Fruit fly (Drosophila melanogaster): ENCODE results near the gene nwk.

nwk gene

DNA sequence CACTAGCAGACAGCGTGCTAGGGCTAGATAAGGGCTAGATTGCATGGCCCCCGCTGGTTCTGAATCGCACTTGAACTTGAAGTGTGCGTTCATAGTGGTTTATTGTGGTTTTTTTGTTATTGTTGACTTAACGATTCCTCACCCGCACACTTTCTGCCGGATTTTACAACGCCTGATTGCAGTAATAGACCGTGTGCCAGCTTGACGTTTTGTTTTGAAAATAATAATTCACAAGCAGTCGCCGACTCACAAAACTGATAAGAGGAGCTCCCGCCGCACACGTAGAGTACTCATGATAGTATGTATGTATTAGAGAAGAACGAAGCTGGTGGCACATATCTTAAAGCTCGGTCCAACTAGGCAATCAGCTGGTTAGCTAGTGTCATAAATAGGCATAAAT lies 42.0 kb upstream of the nwk start:
- TF ChIP-seq Rel (GFP tag; optimal IDR thresholded peaks at IDR 0.05) = no peak
- peak; percentile 25 for TF ChIP-seq Rel (tag; optimal IDR thresholded peaks at IDR 0.05)
- TF ChIP-seq Hr83 (GFP tag; optimal IDR thresholded peaks at IDR 0.05; ENCODE audit: poor library complexity, severe bottlenecking) = no peak
- TF ChIP-seq fru (GFP tag; optimal IDR thresholded peaks at IDR 0.05) = peak; percentile 62
- no peak for TF ChIP-seq jim (GFP tag; optimal IDR thresholded peaks at IDR 0.05)
- TF ChIP-seq CG9705 (GFP tag; optimal IDR thresholded peaks at IDR 0.05) = no peak
- no peak for TF ChIP-seq Jra (GFP tag; optimal IDR thresholded peaks at IDR 0.05)
- peak; percentile 42 for TF ChIP-seq h (GFP tag; optimal IDR thresholded peaks at IDR 0.05)

DNA sequence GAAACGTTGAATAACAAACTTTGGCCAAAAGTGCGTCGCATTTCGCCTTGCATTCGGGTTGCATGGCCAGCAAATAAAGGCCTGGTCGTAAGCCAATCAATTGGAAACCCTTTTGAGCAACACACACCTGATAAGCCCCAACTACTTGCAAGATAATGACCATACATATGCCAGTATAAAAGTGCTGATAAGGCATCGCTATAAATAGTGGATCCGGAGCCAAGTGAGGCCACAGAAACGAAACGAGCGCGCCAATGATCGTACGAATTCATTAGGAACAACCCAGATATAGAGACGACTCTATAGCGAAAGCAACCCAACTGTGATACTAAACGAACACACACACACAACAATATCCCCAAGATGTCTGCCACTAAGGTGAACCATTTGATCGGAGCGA lies 41.0 kb upstream of the nwk start, which contains the start of gene CG13315:
Gene CG13315 (plus strand): TSS at position 230 of the 400 bp plus-strand sequence.
- TF ChIP-seq Hr78 (GFP tag; optimal IDR thresholded peaks at IDR 0.05) (no peak), Mio (GFP tag; optimal IDR thresholded peaks at IDR 0.05) (no peak), Dif (GFP tag; optimal IDR thresholded peaks at IDR 0.05; ENCODE audit: partially characterized antibody) (no peak), tai (GFP tag; optimal IDR thresholded peaks at IDR 0.05) (no peak), fru (GFP tag; optimal IDR thresholded peaks at IDR 0.05) (peak; percentile 13), pan (optimal IDR thresholded peaks at IDR 0.05) (no peak), Sp1 (GFP tag; optimal IDR thresholded peaks at IDR 0.05) (no peak), N (GFP tag; optimal IDR thresholded peaks at IDR 0.05) (no peak), sage (GFP tag; optimal IDR thresholded peaks at IDR 0.05) (no peak), rgr (GFP tag; optimal IDR thresholded peaks at IDR 0.05) (peak; percentile 35), woc (GFP tag; optimal IDR thresholded peaks at IDR 0.05) (no peak), lola (GFP tag; optimal IDR thresholded peaks at IDR 0.05) (no peak), sv (GFP tag; optimal IDR thresholded peaks at IDR 0.05) (no peak), h (GFP tag; optimal IDR thresholded peaks at IDR 0.05) (peak; percentile 15), psq (GFP tag; optimal IDR thresholded peaks at IDR 0.05) (no peak), Hr83 (GFP tag; optimal IDR thresholded peaks at IDR 0.05; ENCODE audit: poor library complexity, severe bottlenecking) (peak; percentile 24), usp (GFP tag; optimal IDR thresholded peaks at IDR 0.05) (no peak), Abd-B (GFP tag; optimal IDR thresholded peaks at IDR 0.05) (no peak), HLH106 (tag; optimal IDR thresholded peaks at IDR 0.05) (no peak), dl (GFP tag; optimal IDR thresholded peaks at IDR 0.05; ENCODE audit: insufficient read depth in 1 of 2, partially characterized antibody in 2 of 2) (no peak), Vsx2 (GFP tag; optimal IDR thresholded peaks at IDR 0.05; ENCODE audit: partially characterized antibody) (no peak), Jra (GFP tag; optimal IDR thresholded peaks at IDR 0.05) (no peak), CrebA (GFP tag; optimal IDR thresholded peaks at IDR 0.05; ENCODE audit: borderline replicate concordance) (no peak), OdsH (GFP tag; optimal IDR thresholded peaks at IDR 0.05) (no peak)

DNA sequence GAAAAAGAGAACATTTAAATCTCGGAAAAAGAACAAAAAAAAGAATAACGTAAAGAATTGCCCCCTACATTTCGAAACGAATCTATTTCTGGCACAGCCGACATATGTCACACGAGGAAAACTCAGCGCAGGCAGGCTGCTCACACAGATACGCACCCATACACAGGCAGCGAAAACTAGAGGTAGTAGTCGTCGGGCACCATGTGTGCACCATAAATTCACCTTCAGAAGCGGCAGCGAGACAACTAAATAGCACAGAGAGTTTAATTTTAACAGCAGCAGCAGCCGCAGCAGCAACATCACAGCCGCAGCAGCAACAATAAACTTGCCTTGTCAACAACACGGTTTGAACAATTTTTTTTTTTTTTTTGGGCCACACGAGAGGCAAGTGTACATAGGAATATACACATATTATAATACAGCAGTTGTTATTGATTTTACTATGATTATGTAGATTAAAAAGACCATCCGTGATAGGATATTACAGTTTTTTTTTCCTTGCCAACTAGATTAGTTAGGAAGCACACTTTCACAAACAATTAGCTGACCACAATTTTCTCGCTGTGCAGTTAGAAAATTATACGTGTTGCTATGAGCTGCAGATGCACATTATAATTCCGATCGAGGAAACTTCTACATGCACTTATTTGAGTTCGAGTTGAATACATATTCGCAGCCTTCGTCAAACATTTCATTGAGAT lies 23.9 kb upstream of the nwk start:
- TF ChIP-seq Mio (GFP tag; optimal IDR thresholded peaks at IDR 0.05) (no peak), Dfd (GFP tag; optimal IDR thresholded peaks at IDR 0.05) (peak; percentile 87), Myc (optimal IDR thresholded peaks at IDR 0.05) (no peak)

DNA sequence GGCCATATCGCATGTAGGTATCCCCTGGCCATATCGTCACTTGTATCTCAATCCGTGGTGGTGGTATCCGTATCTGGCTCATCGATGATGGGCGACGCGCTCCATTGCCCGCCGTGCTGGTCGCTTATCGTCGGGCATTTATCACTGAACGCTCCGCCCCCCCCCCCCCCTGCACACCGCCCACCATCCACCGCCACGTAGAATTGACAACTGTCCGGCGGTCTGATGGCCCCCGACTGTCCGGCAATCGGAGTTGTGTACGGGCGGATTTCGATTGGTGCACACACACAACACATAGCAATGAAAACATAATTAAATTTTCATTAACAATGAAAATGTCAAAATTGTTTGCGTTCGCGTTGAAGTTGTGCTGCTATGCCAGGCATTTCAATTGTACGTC lies 23.3 kb upstream of the nwk start:
- no peak for TF ChIP-seq sv (GFP tag; optimal IDR thresholded peaks at IDR 0.05)
- peak; percentile 80 for TF ChIP-seq Dfd (GFP tag; optimal IDR thresholded peaks at IDR 0.05)

DNA sequence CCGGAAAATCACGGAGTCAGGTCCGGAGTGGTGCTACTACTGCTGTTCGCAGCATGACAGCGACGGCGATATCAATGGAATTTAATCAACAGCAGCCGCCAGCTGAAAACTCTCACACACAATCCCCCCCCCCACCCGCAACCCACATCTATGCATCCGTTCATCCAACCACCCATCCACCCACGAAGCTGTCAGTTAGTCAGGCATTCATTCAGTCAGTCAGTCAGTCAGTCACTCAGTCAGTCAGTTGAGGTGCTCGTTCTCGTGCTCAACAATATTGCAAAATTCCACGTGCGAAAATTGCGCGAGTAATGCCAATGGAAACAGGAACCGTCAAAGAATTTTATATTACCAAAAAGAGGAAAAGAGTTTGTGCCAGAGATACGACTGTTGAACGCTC lies 22.0 kb upstream of the nwk start:
- TF ChIP-seq Rel (GFP tag; optimal IDR thresholded peaks at IDR 0.05) (no peak), Rel (tag; optimal IDR thresholded peaks at IDR 0.05) (no peak), Mio (GFP tag; optimal IDR thresholded peaks at IDR 0.05) (no peak), Dfd (GFP tag; optimal IDR thresholded peaks at IDR 0.05) (peak; percentile 1)

DNA sequence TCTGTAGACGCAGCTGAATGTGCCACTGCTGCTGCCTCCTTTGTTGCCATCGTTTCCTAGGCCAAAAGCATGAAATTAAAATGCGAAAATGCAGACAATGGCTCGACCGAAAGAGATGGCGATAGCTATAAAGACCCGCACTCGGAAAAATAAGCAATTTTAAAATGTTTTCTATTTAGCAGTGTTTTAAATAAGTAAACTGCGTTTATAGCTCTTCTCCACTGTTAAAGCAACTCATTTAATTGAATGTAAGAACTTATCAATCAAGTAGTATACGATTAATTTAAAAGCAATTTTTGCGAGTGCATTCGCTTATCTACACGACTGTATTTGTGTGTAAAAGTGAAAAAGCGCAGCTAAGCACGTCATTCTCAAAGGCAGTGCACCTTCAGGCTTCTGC lies 18.1 kb upstream of the nwk start:
- TF ChIP-seq HLH106 (tag; optimal IDR thresholded peaks at IDR 0.05) = peak; percentile 3
- TF ChIP-seq br (GFP tag; optimal IDR thresholded peaks at IDR 0.05) = no peak
- no peak for TF ChIP-seq Rel (GFP tag; optimal IDR thresholded peaks at IDR 0.05)
- no peak for TF ChIP-seq Rel (tag; optimal IDR thresholded peaks at IDR 0.05)
- peak in 1 of 2 experiments; percentile 16 for TF ChIP-seq foxo (GFP tag; optimal IDR thresholded peaks at IDR 0.05)
- TF ChIP-seq ey (GFP tag; optimal IDR thresholded peaks at IDR 0.05) = no peak
- no peak for TF ChIP-seq Hr83 (GFP tag; optimal IDR thresholded peaks at IDR 0.05; ENCODE audit: poor library complexity, severe bottlenecking)
- TF ChIP-seq N (GFP tag; optimal IDR thresholded peaks at IDR 0.05) = no peak
- TF ChIP-seq Dfd (GFP tag; optimal IDR thresholded peaks at IDR 0.05) = no peak
- no peak for TF ChIP-seq rgr (GFP tag; optimal IDR thresholded peaks at IDR 0.05)
